Worm (Caenorhabditis elegans): ENCODE data around the gene C49H3.6.

DNA sequence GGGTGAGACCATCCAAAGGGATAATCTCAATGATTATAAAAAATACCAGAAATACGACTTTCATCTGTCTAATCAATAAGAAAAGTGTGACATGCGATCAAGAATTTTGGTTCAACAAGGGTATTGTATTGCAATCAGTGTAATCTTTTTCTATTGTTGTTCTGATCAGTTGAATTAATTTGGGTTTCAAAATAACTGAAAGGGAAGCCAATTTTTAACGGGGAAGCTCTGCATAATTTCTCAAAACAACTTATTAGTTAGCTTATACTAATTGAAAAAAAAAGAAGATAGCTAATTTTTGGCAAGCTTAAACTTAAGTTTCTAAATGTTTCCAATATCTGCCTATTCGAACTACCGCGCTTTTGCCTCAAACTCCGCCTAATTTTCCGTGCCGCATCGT lies 23.7 kb downstream of the C49H3.6 start, which contains the start of gene C49H3.12:
- no peak for TF ChIP-seq tbx-2 (tag; optimal IDR thresholded peaks at IDR 0.05)
- no peak for TF ChIP-seq unc-39 (tag; optimal IDR thresholded peaks at IDR 0.05)
- TF ChIP-seq fkh-10 (GFP tag; optimal IDR thresholded peaks at IDR 0.05): no peak
- TF ChIP-seq ama-1 (optimal IDR thresholded peaks at IDR 0.05): no peak
- no peak for TF ChIP-seq elt-1 (tag; optimal IDR thresholded peaks at IDR 0.05)
- TF ChIP-seq ztf-4 (tag; optimal IDR thresholded peaks at IDR 0.05): no peak
- TF ChIP-seq egl-27 (tag; optimal IDR thresholded peaks at IDR 0.05): no peak
- no peak for TF ChIP-seq nhr-77 (tag; optimal IDR thresholded peaks at IDR 0.05)
- no peak for TF ChIP-seq nfya-1 (tag; optimal IDR thresholded peaks at IDR 0.05; ENCODE audit: insufficient read depth)
- TF ChIP-seq nhr-43 (tag; optimal IDR thresholded peaks at IDR 0.05; ENCODE audit: poor library complexity, severe bottlenecking): no peak
- no peak for TF ChIP-seq ceh-16 (tag; optimal IDR thresholded peaks at IDR 0.05)
- no peak for TF ChIP-seq nhr-12 (tag; optimal IDR thresholded peaks at IDR 0.05)
- TF ChIP-seq nhr-25 (tag; optimal IDR thresholded peaks at IDR 0.05): no peak
